Worm (Caenorhabditis elegans): Measurements from ENCODE around the gene ugt-55.

Gene ugt-55

DNA sequence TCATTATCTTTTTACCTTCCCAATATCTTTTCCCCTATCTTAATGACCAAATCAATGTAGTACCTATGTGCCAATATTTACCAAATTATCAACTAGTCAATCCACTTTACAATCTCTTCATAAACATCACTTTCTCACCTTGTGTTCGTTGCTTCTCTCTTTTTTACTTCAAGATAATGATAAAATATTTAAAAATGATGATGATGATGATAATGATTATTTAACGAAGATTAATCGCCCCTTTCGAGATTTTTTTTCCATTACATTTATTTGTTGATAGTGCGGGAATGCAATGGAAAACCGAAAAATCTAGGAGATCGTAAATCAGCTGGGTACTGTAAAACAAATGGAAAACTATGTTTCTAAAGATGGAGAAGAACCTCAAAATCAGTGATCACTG, 37.6 kb downstream of the ugt-55 start:
- TF ChIP-seq grh-1 (GFP tag; IDR thresholded peaks at IDR 0.05) (0 out of 2 replicates have a peak, but pooled peaks have one; percentile 15), nhr-71 (tag; optimal IDR thresholded peaks at IDR 0.05) (peak; percentile 44), nhr-90 (tag; optimal IDR thresholded peaks at IDR 0.05; ENCODE audit: poor library complexity) (peak; percentile 4), snu-23 (GFP tag; optimal IDR thresholded peaks at IDR 0.05) (no peak), vab-15 (tag; optimal IDR thresholded peaks at IDR 0.05) (no peak), nhr-85 (tag) (peak; percentile 69), elt-3 (tag; optimal IDR thresholded peaks at IDR 0.05) (peak in 2 of 6 experiments; percentile 58 to 79), nhr-20 (tag; optimal IDR thresholded peaks at IDR 0.05) (peak; percentile 18), hlh-4 (tag; optimal IDR thresholded peaks at IDR 0.05) (no peak), lsy-2 (tag; optimal IDR thresholded peaks at IDR 0.05) (peak in 1 of 2 experiments; percentile 49), tbx-2 (tag; optimal IDR thresholded peaks at IDR 0.05) (peak; percentile 9), lin-14 (GFP tag; optimal IDR thresholded peaks at IDR 0.05) (peak; percentile 42), C34B4.2 (tag; optimal IDR thresholded peaks at IDR 0.05) (no peak), blmp-1 (tag; optimal IDR thresholded peaks at IDR 0.05) (peak; percentile 54), nhr-12 (tag; optimal IDR thresholded peaks at IDR 0.05) (no peak)

DNA sequence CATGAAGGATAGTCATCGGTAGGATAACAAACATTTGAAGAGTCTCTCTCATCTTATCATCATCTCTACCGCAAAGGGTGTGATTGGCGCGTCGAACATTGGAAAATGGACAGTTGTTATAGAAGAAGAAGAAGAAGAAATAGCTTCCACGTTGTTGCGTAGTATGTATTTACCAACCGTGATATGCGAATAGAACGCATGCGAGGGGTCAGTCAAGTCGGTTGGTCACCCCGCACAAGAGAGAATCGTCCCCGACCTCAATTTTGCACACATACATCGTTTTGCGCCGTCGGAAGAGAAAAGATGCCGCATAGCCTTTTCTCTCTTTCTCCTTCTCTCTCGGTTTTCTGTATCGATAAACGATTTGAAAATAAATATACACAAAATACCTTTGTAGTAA, 38.5 kb downstream of the ugt-55 start:
- TF ChIP-seq zip-4 (GFP tag; optimal IDR thresholded peaks at IDR 0.05) = no peak
- TF ChIP-seq isw-1 (GFP tag; IDR thresholded peaks at IDR 0.05) = no peak
- peak in 1 of 2 experiments; percentile 10 for TF ChIP-seq lin-35 (GFP tag; optimal IDR thresholded peaks at IDR 0.05)
- no peak for TF ChIP-seq nhr-11 (tag; optimal IDR thresholded peaks at IDR 0.05)
- TF ChIP-seq swsn-7 (tag; optimal IDR thresholded peaks at IDR 0.05) = no peak
- peak; percentile 17 for TF ChIP-seq blmp-1 (tag; optimal IDR thresholded peaks at IDR 0.05)
- no peak for TF ChIP-seq efl-1 (optimal IDR thresholded peaks at IDR 0.05)
- TF ChIP-seq efl-1 (GFP tag; optimal IDR thresholded peaks at IDR 0.05 in 1 of 2) = peak in 1 of 2 experiments; percentile 87

DNA sequence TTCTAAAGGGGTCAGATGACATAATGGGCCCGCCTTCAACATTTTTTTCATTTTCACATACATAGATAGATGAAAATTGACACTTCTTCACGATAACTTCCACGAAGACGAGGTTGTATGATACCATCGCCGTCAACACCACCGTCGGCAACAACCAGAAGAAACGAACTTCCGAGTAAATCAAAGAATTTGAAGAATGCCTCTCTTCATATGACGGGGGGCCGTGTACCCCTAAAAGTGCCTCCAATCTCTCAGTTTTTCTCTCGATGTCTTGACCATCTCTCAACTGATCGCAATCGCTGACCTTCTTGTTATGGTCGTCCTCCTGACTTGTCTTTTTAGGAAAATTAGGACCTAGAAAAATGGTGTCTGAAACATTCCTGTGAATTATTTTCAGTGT, 39.0 kb downstream of the ugt-55 start:
- no peak for TF ChIP-seq ces-1 (GFP tag; optimal IDR thresholded peaks at IDR 0.05)
- no peak for TF ChIP-seq fkh-8 (tag; optimal IDR thresholded peaks at IDR 0.05)
- TF ChIP-seq Y116A8C.19 (tag; optimal IDR thresholded peaks at IDR 0.05; ENCODE audit: borderline replicate concordance) = no peak
- no peak for TF ChIP-seq ceh-88 (GFP tag; IDR thresholded peaks at IDR 0.05)
- no peak for TF ChIP-seq nhr-84 (tag; optimal IDR thresholded peaks at IDR 0.05)
- TF ChIP-seq isw-1 (GFP tag; IDR thresholded peaks at IDR 0.05) = no peak
- no peak for TF ChIP-seq ets-5 (GFP tag; IDR thresholded peaks at IDR 0.05)
- no peak for TF ChIP-seq fkh-10 (GFP tag; optimal IDR thresholded peaks at IDR 0.05)
- TF ChIP-seq elt-2 (tag; optimal IDR thresholded peaks at IDR 0.05) = no peak
- TF ChIP-seq unc-98 (GFP tag; IDR thresholded peaks at IDR 0.05) = no peak
- TF ChIP-seq nhr-47 (tag; optimal IDR thresholded peaks at IDR 0.05) = peak; percentile 2
- peak; percentile 32; the same call in 1 of the 2 replicates for TF ChIP-seq grh-1 (GFP tag; IDR thresholded peaks at IDR 0.05)
- TF ChIP-seq nhr-12 (tag; optimal IDR thresholded peaks at IDR 0.05) = no peak
- peak; percentile 33 for TF ChIP-seq snu-23 (GFP tag; optimal IDR thresholded peaks at IDR 0.05)
- TF ChIP-seq pag-3 (tag; optimal IDR thresholded peaks at IDR 0.05; ENCODE audit: borderline replicate concordance, insufficient read depth) = no peak
- no peak for TF ChIP-seq nhr-11 (tag; optimal IDR thresholded peaks at IDR 0.05)
- TF ChIP-seq tbx-2 (tag; optimal IDR thresholded peaks at IDR 0.05) = peak; percentile 15
- no peak for TF ChIP-seq zag-1 (tag; optimal IDR thresholded peaks at IDR 0.05)
- TF ChIP-seq snpc-4 (tag; optimal IDR thresholded peaks at IDR 0.05) = no peak
- TF ChIP-seq aha-1 (tag; optimal IDR thresholded peaks at IDR 0.05) = no peak
- no peak for TF ChIP-seq ama-1 (optimal IDR thresholded peaks at IDR 0.05)
- TF ChIP-seq efl-1 (optimal IDR thresholded peaks at IDR 0.05) = no peak
- TF ChIP-seq efl-1 (GFP tag; optimal IDR thresholded peaks at IDR 0.05 in 1 of 2) = no peak
- TF ChIP-seq ceh-90 (tag; optimal IDR thresholded peaks at IDR 0.05) = no peak
- TF ChIP-seq nhr-90 (tag; optimal IDR thresholded peaks at IDR 0.05; ENCODE audit: poor library complexity) = no peak
- TF ChIP-seq hlh-17 (GFP tag; optimal IDR thresholded peaks at IDR 0.05; ENCODE audit: borderline replicate concordance) = no peak
- TF ChIP-seq nhr-85 (tag) = peak; percentile 96
- TF ChIP-seq mef-2 (tag; optimal IDR thresholded peaks at IDR 0.05) = no peak
- TF ChIP-seq egl-13 (tag; optimal IDR thresholded peaks at IDR 0.05) = no peak
- no peak for TF ChIP-seq lin-39 (tag; optimal IDR thresholded peaks at IDR 0.05)
- TF ChIP-seq F16B12.6 (tag; optimal IDR thresholded peaks at IDR 0.05) = no peak
- TF ChIP-seq lin-15B (tag; optimal IDR thresholded peaks at IDR 0.05) = no peak
- peak in 1 of 2 experiments; percentile 23 for TF ChIP-seq lin-35 (GFP tag; optimal IDR thresholded peaks at IDR 0.05)
- TF ChIP-seq ztf-11 (tag; optimal IDR thresholded peaks at IDR 0.05) = no peak
- TF ChIP-seq lsy-2 (tag; optimal IDR thresholded peaks at IDR 0.05) = peak in 1 of 2 experiments; percentile 48
- peak; percentile 38 for TF ChIP-seq blmp-1 (tag; optimal IDR thresholded peaks at IDR 0.05)
- TF ChIP-seq hpl-2 (GFP tag; optimal IDR thresholded peaks at IDR 0.05) = no peak
- no peak for TF ChIP-seq sup-37 (GFP tag; optimal IDR thresholded peaks at IDR 0.05)
